Fruit fly (Drosophila melanogaster): Measurements from ENCODE around the gene Rev1.

Rev1 gene

DNA sequence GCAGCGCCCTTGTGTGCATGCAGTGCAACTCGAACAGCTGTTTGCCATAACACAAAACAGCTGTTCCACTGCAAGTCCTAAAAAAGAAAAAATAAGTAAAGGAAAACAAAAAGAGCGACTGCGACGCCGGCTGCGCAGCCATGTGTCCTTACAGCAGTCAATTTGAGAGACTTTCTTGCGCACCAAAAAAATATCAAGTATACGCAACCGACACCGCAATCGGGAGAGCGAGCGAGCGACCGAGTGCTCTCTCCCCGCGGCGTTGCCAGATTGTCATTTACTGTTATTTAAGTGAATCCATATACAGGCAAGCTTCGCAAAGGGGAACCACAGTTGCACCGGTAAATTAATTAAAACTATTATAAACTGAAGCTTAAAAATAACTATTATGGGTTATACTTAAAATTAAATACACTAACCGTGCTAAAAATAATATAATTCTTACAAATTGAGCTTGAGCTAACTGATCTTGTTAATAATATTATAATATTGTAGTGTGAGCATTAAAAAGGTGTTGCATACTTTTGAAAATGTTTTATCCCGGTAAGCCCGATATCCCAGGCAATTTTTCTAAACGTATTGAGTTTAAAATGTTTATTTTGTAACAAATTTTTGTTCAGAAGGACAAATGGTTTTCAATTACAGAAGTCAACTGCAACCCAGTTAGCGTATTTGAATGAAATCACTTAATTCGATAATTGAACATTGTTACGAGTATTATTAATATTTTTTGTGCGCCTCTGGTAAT lies 24.1 kb upstream of the Rev1 start (continued):
- TF ChIP-seq Doc3 (GFP tag; IDR thresholded peaks at IDR 0.05; ENCODE audit: partially characterized antibody) (no peak), Bteb2 (GFP tag; optimal IDR thresholded peaks at IDR 0.05) (no peak), Scr (GFP tag; IDR thresholded peaks at IDR 0.05; ENCODE audit: partially characterized antibody) (no peak), grau (tag; optimal IDR thresholded peaks at IDR 0.05) (peak; percentile 96), CG32772 (GFP tag; IDR thresholded peaks at IDR 0.05) (no peak), cato (GFP tag; optimal IDR thresholded peaks at IDR 0.05; ENCODE audit: borderline replicate concordance) (no peak), knrl (GFP tag; IDR thresholded peaks at IDR 0.05; ENCODE audit: partially characterized antibody) (0 out of 3 replicates have a peak, but pooled peaks have one; percentile 8), Bgb (GFP tag; IDR thresholded peaks at IDR 0.05; ENCODE audit: partially characterized antibody) (no peak), caup (GFP tag; optimal IDR thresholded peaks at IDR 0.05; ENCODE audit: severe bottlenecking) (no peak), cad (GFP tag; optimal IDR thresholded peaks at IDR 0.05) (no peak), CG17912 (GFP tag; optimal IDR thresholded peaks at IDR 0.05) (no peak), ems (GFP tag; optimal IDR thresholded peaks at IDR 0.05) (peak; percentile 18), dmrt11E (tag; optimal IDR thresholded peaks at IDR 0.05) (no peak), lov (optimal IDR thresholded peaks at IDR 0.05) (no peak), lov (GFP tag; IDR thresholded peaks at IDR 0.05) (peak; percentile 72; the same call in 1 of the 3 replicates), CG7963 (GFP tag; IDR thresholded peaks at IDR 0.05; ENCODE audit: partially characterized antibody) (no peak), da (GFP tag; optimal IDR thresholded peaks at IDR 0.05) (no peak), Hr3 (GFP tag; optimal IDR thresholded peaks at IDR 0.05) (peak; percentile 28), CG14860 (GFP tag; IDR thresholded peaks at IDR 0.05; ENCODE audit: partially characterized antibody) (no peak), jigr1 (GFP tag; IDR thresholded peaks at IDR 0.05) (no peak), seq (GFP tag; IDR thresholded peaks at IDR 0.05) (peak; percentile 64), NFAT (GFP tag; IDR thresholded peaks at IDR 0.05) (peak; percentile 50), crol (GFP tag; IDR thresholded peaks at IDR 0.05) (no peak), Mes4 (GFP tag; optimal IDR thresholded peaks at IDR 0.05) (no peak), Rfx (GFP tag; IDR thresholded peaks at IDR 0.05) (peak; percentile 79), CG1024 (GFP tag; IDR thresholded peaks at IDR 0.05) (no peak; the same call in 1 of the 2 replicates), CG11560 (tag; IDR thresholded peaks at IDR 0.05) (no peak), klu (GFP tag; IDR thresholded peaks at IDR 0.05) (no peak; the same call in 1 of the 2 replicates), dm (GFP tag; optimal IDR thresholded peaks at IDR 0.05) (no peak), CG4282 (GFP tag; optimal IDR thresholded peaks at IDR 0.05) (no peak), Nf-YB (GFP tag; optimal IDR thresholded peaks at IDR 0.05) (no peak), abd-A (tag; optimal IDR thresholded peaks at IDR 0.05) (no peak), ash1 (GFP tag; optimal IDR thresholded peaks at IDR 0.05) (no peak), CG18476 (GFP tag; optimal IDR thresholded peaks at IDR 0.05) (no peak), CG7556 (GFP tag; optimal IDR thresholded peaks at IDR 0.05) (peak; percentile 57), jumu (GFP tag; optimal IDR thresholded peaks at IDR 0.05) (no peak), CG6813 (GFP tag; optimal IDR thresholded peaks at IDR 0.05) (peak; percentile 23), wor (GFP tag; IDR thresholded peaks at IDR 0.05) (no peak), CG30403 (GFP tag; optimal IDR thresholded peaks at IDR 0.05) (peak; percentile 68), toy (GFP tag; IDR thresholded peaks at IDR 0.05) (peak; percentile 41; the same call in 1 of the 2 replicates), zfh2 (GFP tag; optimal IDR thresholded peaks at IDR 0.05) (peak; percentile 14), CG11723 (GFP tag; optimal IDR thresholded peaks at IDR 0.05) (no peak), Xbp1 (GFP tag; optimal IDR thresholded peaks at IDR 0.05) (peak; percentile 60), CG10321 (GFP tag; IDR thresholded peaks at IDR 0.05) (0 out of 2 replicates have a peak, but pooled peaks have one; percentile 10), CG16863 (GFP tag; optimal IDR thresholded peaks at IDR 0.05) (no peak), dan (GFP tag; IDR thresholded peaks at IDR 0.05) (no peak), CG12236 (GFP tag; optimal IDR thresholded peaks at IDR 0.05) (no peak), vfl (GFP tag; optimal IDR thresholded peaks at IDR 0.05) (peak; percentile 61), CrebB (tag; optimal IDR thresholded peaks at IDR 0.05) (no peak), Poxn (GFP tag; IDR thresholded peaks at IDR 0.05) (no peak)
